Worm (Caenorhabditis elegans) whole organism, late embryonic: ENCODE data around the gene acdh-10.

ENCODE experiments used
- ama-1 ChIP-seq: fragments of 150-350 bp; optimal IDR thresholded peaks from 2 replicates; lab custom pipeline; 2014
- ceh-2 ChIP-seq: sonication (generic microtip); optimal IDR thresholded peaks from 2 replicates; lab custom pipeline; 2016; ENCODE audit warnings: missing genotype, missing genetic modification characterization, missing compliant biosample characterization
- ceh-24 ChIP-seq: sonication (generic microtip); optimal IDR thresholded peaks from 2 replicates; lab custom pipeline; 2016; ENCODE audit warnings: mild to moderate bottlenecking, missing genetic modification characterization, missing compliant biosample characterization
- dve-1 ChIP-seq: sonication (generic microtip); optimal IDR thresholded peaks from 2 replicates; lab custom pipeline; 2017; ENCODE audit warnings: antibody characterized with exemption, mild to moderate bottlenecking, missing genetic modification characterization, missing compliant biosample characterization
- ets-4 ChIP-seq: sonication (generic microtip); optimal IDR thresholded peaks from 2 replicates; lab custom pipeline; 2016; ENCODE audit warnings: missing genetic modification characterization, missing compliant biosample characterization
- pax-1 ChIP-seq: fragments of 150-350 bp; optimal IDR thresholded peaks from 2 replicates; lab custom pipeline; 2014; ENCODE audit warnings: missing biosample characterization, missing genetic modification characterization
- pha-4 ChIP-seq: fragments of 150-350 bp; optimal IDR thresholded peaks from 2 replicates; lab custom pipeline; 2018; ENCODE audit warnings: missing biosample characterization, missing genetic modification reagents, missing genetic modification characterization
- pqm-1 ChIP-seq: sonication (generic microtip); optimal IDR thresholded peaks from 2 replicates; lab custom pipeline; 2016; ENCODE audit warnings: missing genetic modification characterization, missing compliant biosample characterization
- ttx-3 ChIP-seq: sonication (generic microtip); optimal IDR thresholded peaks from 2 replicates; lab custom pipeline; 2016; ENCODE audit warnings: missing genetic modification reagents, missing genetic modification characterization, missing compliant biosample characterization

ce11 chrX:17217050-17217813 is 2.5 kb upstream of the acdh-10 start, which contains the start of gene acdh-7:
- TF ChIP-seq ttx-3 (tag; lab: Kevin White, UChicago) (no peak), pha-4 (tag; lab: Kevin White, UChicago) (no peak), pqm-1 (tag; lab: Kevin White, UChicago) (no peak), ama-1 (lab: Kevin White, UChicago) (no peak), ets-4 (tag; lab: Kevin White, UChicago) (no peak), dve-1 (no peak), ceh-2 (no peak), ceh-24 (tag; lab: Kevin White, UChicago) (no peak), pax-1 (tag; lab: Kevin White, UChicago) (no peak)
